Worm (Caenorhabditis elegans) whole organism, young adult: ENCODE results near the gene ndua-7.
A peak's percentile ranks its signal among the peaks of the same experiment; 100 is the strongest.

Experiments
- F23B12.7 ChIP-seq: sonication (generic microtip); optimal IDR thresholded peaks from 2 replicates; lab custom pipeline; 2017; ENCODE audit warnings: missing genetic modification characterization, mild to moderate bottlenecking, missing compliant biosample characterization, antibody characterized with exemption, moderate library complexity; ENCODE audit not compliant: insufficient read depth
- F33H1.4 ChIP-seq: fragments of 200-800 bp; sonication (Bioruptor generic); IDR thresholded peaks from 2 replicates; pipeline ENCODE4 v1.3.6; 2022; ENCODE audit warnings: missing genetic modification reagents, missing genetic modification characterization, missing compliant biosample characterization
- K11D2.4 ChIP-seq: fragments of 200-800 bp; sonication (Bioruptor generic); IDR thresholded peaks from 2 replicates; pipeline ENCODE4 v1.3.6; 2022; ENCODE audit warnings: missing genetic modification reagents, missing genetic modification characterization, missing compliant biosample characterization
- K12H6.12 ChIP-seq: fragments of 200-800 bp; sonication (Bioruptor generic); optimal IDR thresholded peaks from 2 replicates; lab custom pipeline; 2018; ENCODE audit warnings: mild to moderate bottlenecking, missing genetic modification characterization, missing compliant biosample characterization
- T26A5.8 ChIP-seq: sonication (generic microtip); optimal IDR thresholded peaks from 2 replicates; lab custom pipeline; 2016; ENCODE audit warnings: missing genetic modification characterization, missing compliant biosample characterization
- Y53G8AR.9 ChIP-seq: fragments of 200-800 bp; sonication (Bioruptor generic); conservative IDR thresholded peaks from 2 replicates; pipeline ENCODE4 v1.3.6; 2022; ENCODE audit warnings: missing genetic modification reagents, missing genetic modification characterization, missing compliant biosample characterization
- Y67H2A.10 ChIP-seq: fragments of 200-800 bp; sonication (Bioruptor generic); conservative IDR thresholded peaks from 2 replicates; pipeline ENCODE4 v1.3.6; 2022; ENCODE audit warnings: missing genetic modification reagents, missing genetic modification characterization, missing compliant biosample characterization
- ZK185.1 ChIP-seq: sonication (generic microtip); optimal IDR thresholded peaks from 2 replicates; lab custom pipeline; 2016; ENCODE audit warnings: mild to moderate bottlenecking, missing genetic modification characterization, missing compliant biosample characterization; ENCODE audit not compliant: poor library complexity, severe bottlenecking
- akir-1 ChIP-seq: fragments of 200-800 bp; sonication (Bioruptor generic); optimal IDR thresholded peaks from 2 replicates; lab custom pipeline; 2018; ENCODE audit warnings: mild to moderate bottlenecking, missing genetic modification characterization, moderate library complexity, missing compliant biosample characterization
- athp-1 ChIP-seq: sonication (generic microtip); optimal IDR thresholded peaks from 2 replicates; lab custom pipeline; 2017; ENCODE audit warnings: mild to moderate bottlenecking, missing genetic modification characterization, missing compliant biosample characterization
- attf-3 ChIP-seq: fragments of 200-800 bp; sonication (Bioruptor generic); conservative IDR thresholded peaks from 2 replicates; pipeline ENCODE4 v1.3.6; 2022; ENCODE audit warnings: missing genetic modification reagents, missing genetic modification characterization, missing compliant biosample characterization
- cebp-1 ChIP-seq, 2 experiments: fragments of 200-800 bp in 1 of 2; sonication (Bioruptor generic) in 1 of 2; sonication (generic microtip) in 1 of 2; IDR thresholded peaks in 1 of 2; optimal IDR thresholded peaks in 1 of 2; 2 replicates each; pipeline versions ENCODE4 v1.3.6 to Lab custom; 2017 to 2022; ENCODE audit warnings: missing compliant biosample characterization in 2 of 2, missing genetic modification characterization in 2 of 2, mild to moderate bottlenecking in 1 of 2, missing genetic modification reagents in 1 of 2, moderate library complexity in 1 of 2
- ceh-91 ChIP-seq: fragments of 200-800 bp; sonication (Bioruptor generic); IDR thresholded peaks from 2 replicates; pipeline ENCODE4 v1.3.6; 2022; ENCODE audit warnings: missing genetic modification reagents, missing genetic modification characterization, missing compliant biosample characterization
- dox-1 ChIP-seq: fragments of 200-800 bp; sonication (Bioruptor generic); IDR thresholded peaks from 2 replicates; pipeline ENCODE4 v1.3.6; 2022; ENCODE audit warnings: missing genetic modification reagents, missing genetic modification characterization, missing compliant biosample characterization
- dpl-1 ChIP-seq: fragments of 150-350 bp; optimal IDR thresholded peaks from 2 replicates; lab custom pipeline; 2014; ENCODE audit warnings: missing biosample characterization, missing genetic modification reagents, missing genetic modification characterization
- egl-44 ChIP-seq: fragments of 200-800 bp; sonication (Bioruptor generic); IDR thresholded peaks from 2 replicates; pipeline ENCODE4 v1.3.6; 2022; ENCODE audit warnings: missing genetic modification reagents, missing genetic modification characterization, missing compliant biosample characterization
- ekl-4 ChIP-seq: fragments of 200-800 bp; sonication (Bioruptor generic); IDR thresholded peaks from 2 replicates; pipeline ENCODE4 v1.3.6; 2022; ENCODE audit warnings: missing genetic modification reagents, missing genetic modification characterization, missing compliant biosample characterization
- gei-17 ChIP-seq: fragments of 200-800 bp; sonication (Bioruptor generic); optimal IDR thresholded peaks from 2 replicates; lab custom pipeline; 2018; ENCODE audit warnings: mild to moderate bottlenecking, missing genetic modification characterization, missing compliant biosample characterization
- hrde-1 ChIP-seq: sonication (generic microtip); optimal IDR thresholded peaks from 2 replicates; lab custom pipeline; 2016; ENCODE audit warnings: missing genetic modification characterization, mild to moderate bottlenecking, missing compliant biosample characterization, moderate library complexity, missing genotype, missing genetic modification reagents, borderline replicate concordance
- lin-26 ChIP-seq: fragments of 200-800 bp; sonication (Bioruptor generic); IDR thresholded peaks from 2 replicates; pipeline ENCODE4 v1.3.6; 2022; ENCODE audit warnings: missing genetic modification reagents, missing genetic modification characterization, missing compliant biosample characterization
- lin-35 ChIP-seq, 3 experiments: fragments of 150-350 bp in 2 of 3; sonication (generic microtip) in 1 of 3; optimal IDR thresholded peaks; 2 replicates each; lab custom pipeline; 2014 to 2018; ENCODE audit warnings: missing biosample characterization in 3 of 3, missing genetic modification characterization in 3 of 3, missing genetic modification reagents in 3 of 3
- lin-54 ChIP-seq: fragments of 200-800 bp; sonication (Bioruptor generic); optimal IDR thresholded peaks from 2 replicates; lab custom pipeline; 2018; ENCODE audit warnings: mild to moderate bottlenecking, missing genetic modification characterization, missing compliant biosample characterization
- lir-1 ChIP-seq: fragments of 200-800 bp; sonication (Bioruptor generic); conservative IDR thresholded peaks from 2 replicates; pipeline ENCODE4 v1.3.6; 2022; ENCODE audit warnings: missing genetic modification reagents, missing genetic modification characterization, missing compliant biosample characterization
- lsl-1 ChIP-seq: fragments of 200-800 bp; sonication (Bioruptor generic); optimal IDR thresholded peaks from 2 replicates; lab custom pipeline; 2018; ENCODE audit warnings: mild to moderate bottlenecking, missing genetic modification characterization, moderate library complexity, missing compliant biosample characterization
- lsy-27 ChIP-seq: sonication (generic microtip); optimal IDR thresholded peaks from 2 replicates; lab custom pipeline; 2017; ENCODE audit warnings: missing genetic modification characterization, mild to moderate bottlenecking, missing compliant biosample characterization, antibody characterized with exemption, missing genotype, borderline replicate concordance; ENCODE audit not compliant: insufficient read depth
- madf-6 ChIP-seq: fragments of 200-800 bp; sonication (Bioruptor generic); IDR thresholded peaks from 2 replicates; pipeline ENCODE4 v1.3.6; 2022; ENCODE audit warnings: missing genetic modification reagents, missing genetic modification characterization, missing compliant biosample characterization
- mcd-1 ChIP-seq: fragments of 200-800 bp; sonication (Bioruptor generic); IDR thresholded peaks from 2 replicates; pipeline ENCODE4 v1.3.6; 2022; ENCODE audit warnings: missing genetic modification reagents, missing genetic modification characterization, missing compliant biosample characterization
- nhr-120 ChIP-seq: fragments of 200-800 bp; sonication (Bioruptor generic); IDR thresholded peaks from 2 replicates; pipeline ENCODE4 v1.3.6; 2022; ENCODE audit warnings: missing genetic modification characterization, missing compliant biosample characterization
- nhr-27 ChIP-seq: fragments of 200-800 bp; sonication (Bioruptor generic); optimal IDR thresholded peaks from 2 replicates; lab custom pipeline; 2018; ENCODE audit warnings: mild to moderate bottlenecking, missing genetic modification characterization, moderate library complexity, missing compliant biosample characterization
- nhr-80 ChIP-seq: sonication (generic microtip); optimal IDR thresholded peaks from 2 replicates; lab custom pipeline; 2016; ENCODE audit warnings: missing genetic modification characterization, missing compliant biosample characterization
- pbrm-1 ChIP-seq: fragments of 200-800 bp; sonication (Bioruptor generic); IDR thresholded peaks from 2 replicates; pipeline ENCODE4 v1.3.6; 2022; ENCODE audit warnings: missing genetic modification reagents, missing genetic modification characterization, missing compliant biosample characterization
- rcor-1 ChIP-seq: fragments of 200-800 bp; sonication (Bioruptor generic); IDR thresholded peaks from 2 replicates; pipeline ENCODE4 v1.3.6; 2022; ENCODE audit warnings: missing genetic modification reagents, missing genetic modification characterization, missing compliant biosample characterization
- snpc-1.1 ChIP-seq: sonication (generic microtip); optimal IDR thresholded peaks from 2 replicates; lab custom pipeline; 2017; ENCODE audit warnings: missing genetic modification characterization, mild to moderate bottlenecking, missing compliant biosample characterization, antibody characterized with exemption, moderate library complexity, missing genotype, missing genetic modification reagents; ENCODE audit not compliant: insufficient read depth
- snpc-1.3 ChIP-seq: sonication (generic microtip); optimal IDR thresholded peaks from 2 replicates; lab custom pipeline; 2017; ENCODE audit warnings: missing genetic modification characterization, mild to moderate bottlenecking, missing compliant biosample characterization, antibody characterized with exemption, moderate library complexity, missing genotype, missing genetic modification reagents; ENCODE audit not compliant: insufficient read depth
- snpc-4 ChIP-seq, 5 experiments: fragments of 150-350 bp in 1 of 5; sonication (generic microtip) in 4 of 5; optimal IDR thresholded peaks; 2 replicates each; lab custom pipeline; 2014 to 2018; ENCODE audit warnings: missing genetic modification characterization in 5 of 5, missing biosample characterization in 3 of 5, antibody characterized with exemption in 2 of 5, mild to moderate bottlenecking in 2 of 5, missing compliant biosample characterization in 2 of 5, missing genotype in 2 of 5, moderate library complexity in 2 of 5, missing genetic modification reagents in 1 of 5
- sptf-2 ChIP-seq: fragments of 200-800 bp; sonication (Bioruptor generic); optimal IDR thresholded peaks from 2 replicates; lab custom pipeline; 2018; ENCODE audit warnings: mild to moderate bottlenecking, missing genetic modification characterization, missing compliant biosample characterization
- tbx-9 ChIP-seq: sonication (generic microtip); optimal IDR thresholded peaks from 2 replicates; lab custom pipeline; 2016; ENCODE audit warnings: borderline replicate concordance, missing genetic modification characterization, inconsistent platforms, missing compliant biosample characterization
- xnd-1 ChIP-seq: sonication (generic microtip); optimal IDR thresholded peaks from 2 replicates; lab custom pipeline; 2016; ENCODE audit warnings: missing genotype, missing genetic modification reagents, missing genetic modification characterization, missing compliant biosample characterization
- zfh-2 ChIP-seq: fragments of 200-800 bp; sonication (Bioruptor generic); conservative IDR thresholded peaks from 2 replicates; pipeline ENCODE4 v1.3.6; 2022; ENCODE audit warnings: missing genetic modification reagents, missing genetic modification characterization, missing compliant biosample characterization
- ztf-22 ChIP-seq: fragments of 200-800 bp; sonication (Bioruptor generic); optimal IDR thresholded peaks from 2 replicates; lab custom pipeline; 2018; ENCODE audit warnings: mild to moderate bottlenecking, missing genetic modification characterization, moderate library complexity, missing compliant biosample characterization
- ztf-6 ChIP-seq: fragments of 200-800 bp; sonication (Bioruptor generic); IDR thresholded peaks from 2 replicates; pipeline ENCODE4 v1.3.6; 2022; ENCODE audit warnings: missing genetic modification reagents, missing genetic modification characterization, missing compliant biosample characterization

ndua-7 gene

ce11 chrII:13501575-13501974 is 7.2 kb upstream of the ndua-7 start, which contains the start of gene F45H10.5:
F45H10.5 (plus strand) TSS chrII:13501875.
- TF ChIP-seq attf-3 (no peak), sptf-2 (GFP tag; lab: Kevin White, UChicago) (no peak), K11D2.4 (GFP tag; lab: Robert Waterston, UW) (no peak)

- TF ChIP-seq lin-26 (no peak), dpl-1 (GFP tag; lab: Kevin White, UChicago) (no peak), T26A5.8 (no peak), zfh-2 (GFP tag; lab: Robert Waterston, UW) (no peak), madf-6 (GFP tag; lab: Robert Waterston, UW) (no peak), lir-1 (no peak), rcor-1 (GFP tag; lab: Robert Waterston, UW) (no peak)
- TF ChIP-seq, all 124 proteins: peak for 0
These were observed 6.2 kb upstream of the ndua-7 start for ce11 chrII:13500582-13500981.

ce11 chrII:13495718-13496117 is 1.3 kb upstream of the ndua-7 start, which contains the start of gene drr-1:
drr-1 (minus strand) TSS chrII:13495900.
- no peak for TF ChIP-seq F33H1.4 (GFP tag; lab: Robert Waterston, UW)
- peak; percentile 38 for TF ChIP-seq nhr-80 (tag; lab: Kevin White, UChicago)
- no peak for TF ChIP-seq Y67H2A.10

- no peak for TF ChIP-seq dpl-1 (GFP tag; lab: Kevin White, UChicago)
- peak; percentile 26; the same call in 1 of the 2 replicates for TF ChIP-seq mcd-1
- TF ChIP-seq pbrm-1 (GFP tag; lab: Robert Waterston, UW), result no peak
- no peak for TF ChIP-seq Y53G8AR.9 (GFP tag; lab: Robert Waterston, UW)
- TF ChIP-seq gei-17 (GFP tag; lab: Kevin White, UChicago), result no peak
- no peak for TF ChIP-seq snpc-1.3 (tag; lab: Kevin White, UChicago)
- TF ChIP-seq lsl-1, result peak; percentile 75
- peak; percentile 33 for TF ChIP-seq lin-54
- TF ChIP-seq lin-35 (GFP tag; optimal IDR thresholded peaks at IDR 0.05; lab: Kevin White, UChicago), result peak in 1 of 3 experiments; percentile 8
- TF ChIP-seq ztf-22 (GFP tag; lab: Kevin White, UChicago), result no peak
- TF ChIP-seq lsy-27, result no peak
- no peak for TF ChIP-seq snpc-1.1 (tag; lab: Kevin White, UChicago)
- TF ChIP-seq lin-26, result no peak
- no peak for TF ChIP-seq hrde-1 (tag; lab: Kevin White, UChicago)
- no peak for TF ChIP-seq F23B12.7 (tag; lab: Kevin White, UChicago)
- TF ChIP-seq ZK185.1 (tag; lab: Kevin White, UChicago), result no peak
- TF ChIP-seq egl-44 (GFP tag; lab: Robert Waterston, UW), result no peak
- no peak for TF ChIP-seq ztf-6
- TF ChIP-seq cebp-1 (GFP tag; IDR thresholded peaks at IDR 0.05; lab: Robert Waterston, UW), result no peak
- TF ChIP-seq cebp-1 (tag; optimal IDR thresholded peaks at IDR 0.05; lab: Kevin White, UChicago), result peak; percentile 10
- TF ChIP-seq tbx-9 (tag; lab: Kevin White, UChicago), result no peak
- TF ChIP-seq xnd-1, result no peak
- TF ChIP-seq ekl-4 (GFP tag; lab: Robert Waterston, UW), result no peak
- no peak for TF ChIP-seq ceh-91 (GFP tag; lab: Robert Waterston, UW)
- no peak for TF ChIP-seq nhr-120 (GFP tag; lab: Robert Waterston, UW)
- no peak for TF ChIP-seq nhr-27 (tag; lab: Kevin White, UChicago)
- TF ChIP-seq K12H6.12, result no peak
- no peak for TF ChIP-seq snpc-4 (GFP tag; optimal IDR thresholded peaks at IDR 0.05; lab: Kevin White, UChicago)
- peak in 1 of 4 experiments; percentile 31 for TF ChIP-seq snpc-4 (tag; optimal IDR thresholded peaks at IDR 0.05; lab: Kevin White, UChicago)
- no peak for TF ChIP-seq F33H1.4 (GFP tag; lab: Robert Waterston, UW)
- TF ChIP-seq dox-1 (GFP tag; lab: Robert Waterston, UW), result no peak
- TF ChIP-seq akir-1, result no peak
- TF ChIP-seq athp-1 (tag; lab: Kevin White, UChicago), result peak; percentile 88
These were observed 362 bp upstream of the ndua-7 start for ce11 chrII:13494762-13495161.
